Fruit fly (Drosophila melanogaster): ENCODE results near the gene GstD3.

- TF ChIP-seq psq (optimal IDR thresholded peaks at IDR 0.05), result no peak
- TF ChIP-seq Sin3A (optimal IDR thresholded peaks at IDR 0.05), result no peak
- TF ChIP-seq ttk (optimal IDR thresholded peaks at IDR 0.05), result no peak
- TF ChIP-seq h (optimal IDR thresholded peaks at IDR 0.05), result no peak
- TF ChIP-seq insv (optimal IDR thresholded peaks at IDR 0.05), result no peak
- no peak for TF ChIP-seq Myc (optimal IDR thresholded peaks at IDR 0.05)
Observed at dm6 chr3R:12381130-12381700, 8.3 kb downstream of the GstD3 start.

Measured in Kc167 (cell line).